Fruit fly (Drosophila melanogaster): ENCODE data around the gene Ac13E.

The Ac13E gene

dm6 chrX:15529197-15529596 lies 24.9 kb downstream of the Ac13E start (continued):
- TF ChIP-seq vri (GFP tag; optimal IDR thresholded peaks at IDR 0.05) (no peak), fd59A (GFP tag; optimal IDR thresholded peaks at IDR 0.05) (no peak), Blimp-1 (GFP tag; optimal IDR thresholded peaks at IDR 0.05) (no peak), CG8319 (GFP tag; optimal IDR thresholded peaks at IDR 0.05) (no peak), CG3032 (tag; optimal IDR thresholded peaks at IDR 0.05) (peak; percentile 2), Hr39 (GFP tag; optimal IDR thresholded peaks at IDR 0.05) (no peak), acj6 (GFP tag; optimal IDR thresholded peaks at IDR 0.05) (peak; percentile 28), Eip78C (GFP tag) (peak; percentile 54), Lpt (GFP tag; optimal IDR thresholded peaks at IDR 0.05) (no peak), CG9139 (GFP tag; optimal IDR thresholded peaks at IDR 0.05) (no peak), CG11762 (GFP tag; optimal IDR thresholded peaks at IDR 0.05; ENCODE audit: insufficient read depth) (no peak), achi (GFP tag; optimal IDR thresholded peaks at IDR 0.05) (peak; percentile 21), CG10669 (GFP tag; optimal IDR thresholded peaks at IDR 0.05) (peak; percentile 7), CG10631 (GFP tag; optimal IDR thresholded peaks at IDR 0.05) (peak; percentile 4), CG6792 (GFP tag; optimal IDR thresholded peaks at IDR 0.05) (no peak), dsx (GFP tag; optimal IDR thresholded peaks at IDR 0.05; ENCODE audit: poor library complexity, severe bottlenecking) (no peak), CG11294 (GFP tag; IDR thresholded peaks at IDR 0.05) (no peak), CG4318 (GFP tag; optimal IDR thresholded peaks at IDR 0.05) (no peak)

DNA sequence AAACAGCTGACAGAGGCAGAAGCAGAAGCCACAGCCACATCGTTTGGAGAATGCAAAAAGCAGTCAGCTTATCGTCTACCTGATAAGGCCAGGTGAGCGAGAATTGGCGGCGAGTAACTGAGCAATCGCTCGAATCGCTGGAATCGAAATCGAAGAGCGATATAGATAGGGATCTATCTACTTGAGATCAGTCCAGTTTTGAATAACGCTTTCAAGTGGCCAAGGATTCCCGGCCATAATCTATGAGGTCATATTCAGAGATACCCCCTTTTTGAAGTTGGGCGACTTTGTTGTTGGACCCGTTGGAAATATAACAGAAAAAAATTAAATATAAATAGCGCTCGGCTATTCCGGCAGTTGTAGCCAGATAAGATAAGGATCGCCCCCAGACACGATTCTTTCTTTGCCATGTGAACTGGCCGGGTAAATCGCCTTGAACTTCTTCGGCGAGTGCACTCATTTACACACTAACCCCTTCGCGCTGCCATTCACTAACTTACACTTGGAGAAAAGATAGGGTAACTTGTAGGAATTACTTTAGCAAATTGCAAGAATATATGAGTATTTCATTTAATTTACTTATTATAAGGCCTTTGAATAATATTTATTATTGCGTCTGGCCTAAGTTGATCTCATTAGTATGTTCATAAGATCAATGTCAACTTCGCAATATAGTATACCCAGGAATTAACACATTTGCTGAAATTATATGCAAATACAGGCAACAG lies 31.5 kb downstream of the Ac13E start:
- TF ChIP-seq Sox102F (GFP tag; optimal IDR thresholded peaks at IDR 0.05) (no peak), Met (GFP tag; optimal IDR thresholded peaks at IDR 0.05) (no peak), acj6 (GFP tag; optimal IDR thresholded peaks at IDR 0.05) (no peak), dac (GFP tag; optimal IDR thresholded peaks at IDR 0.05) (no peak), svp (GFP tag) (peak; percentile 73), pdm3 (GFP tag; optimal IDR thresholded peaks at IDR 0.05) (no peak), Sox15 (GFP tag; optimal IDR thresholded peaks at IDR 0.05) (no peak), fkh (GFP tag; optimal IDR thresholded peaks at IDR 0.05) (no peak), lz (GFP tag; optimal IDR thresholded peaks at IDR 0.05) (peak; percentile 6), CG6808 (GFP tag; optimal IDR thresholded peaks at IDR 0.05) (no peak), CG32006 (GFP tag; optimal IDR thresholded peaks at IDR 0.05) (no peak), Eip78C (GFP tag) (peak; percentile 52), Eip75B (GFP tag; optimal IDR thresholded peaks at IDR 0.05) (no peak), CG6854 (GFP tag; optimal IDR thresholded peaks at IDR 0.05) (no peak), CG3032 (tag; optimal IDR thresholded peaks at IDR 0.05) (no peak), Ets21C (GFP tag; optimal IDR thresholded peaks at IDR 0.05) (no peak), CG34406 (GFP tag; optimal IDR thresholded peaks at IDR 0.05) (no peak), fd59A (GFP tag; optimal IDR thresholded peaks at IDR 0.05) (no peak), Lpt (GFP tag; optimal IDR thresholded peaks at IDR 0.05) (no peak), vri (GFP tag; optimal IDR thresholded peaks at IDR 0.05) (peak; percentile 56), topi (GFP tag; optimal IDR thresholded peaks at IDR 0.05) (no peak), CG10669 (GFP tag; optimal IDR thresholded peaks at IDR 0.05) (peak; percentile 22), Blimp-1 (GFP tag; optimal IDR thresholded peaks at IDR 0.05) (no peak), CG10631 (GFP tag; optimal IDR thresholded peaks at IDR 0.05) (no peak), achi (GFP tag; optimal IDR thresholded peaks at IDR 0.05) (no peak), CG6163 (GFP tag; IDR thresholded peaks at IDR 0.05) (no peak), CG3919 (GFP tag; optimal IDR thresholded peaks at IDR 0.05) (no peak), Hr38 (GFP tag; optimal IDR thresholded peaks at IDR 0.05) (no peak), CG1621 (tag; optimal IDR thresholded peaks at IDR 0.05) (no peak), Ets96B (tag; optimal IDR thresholded peaks at IDR 0.05) (no peak), CG6792 (GFP tag; optimal IDR thresholded peaks at IDR 0.05) (peak; percentile 7), salr (GFP tag; optimal IDR thresholded peaks at IDR 0.05) (no peak), Hr39 (GFP tag; optimal IDR thresholded peaks at IDR 0.05) (no peak), Eip93F (GFP tag; optimal IDR thresholded peaks at IDR 0.05) (no peak), CG4318 (GFP tag; optimal IDR thresholded peaks at IDR 0.05) (no peak), CG7368 (GFP tag; optimal IDR thresholded peaks at IDR 0.05) (no peak)

All from whole organism, prepupa.